Worm (Caenorhabditis elegans) whole organism, mixed stage, embryonic: Measurements from ENCODE around the gene F26D2.16.

Source experiments
- blmp-1 ChIP-seq: fragments of 150-350 bp; optimal IDR thresholded peaks from 2 replicates; lab custom pipeline; 2014; ENCODE audit warnings: missing biosample characterization, missing genetic modification characterization
- ceh-43 ChIP-seq: fragments of 200-800 bp; sonication (Bioruptor generic); optimal IDR thresholded peaks from 2 replicates; lab custom pipeline; 2018; ENCODE audit warnings: mild to moderate bottlenecking, missing genetic modification characterization, moderate library complexity, missing compliant biosample characterization
- hlh-1 ChIP-seq: fragments of 150-350 bp; optimal IDR thresholded peaks from 2 replicates; lab custom pipeline; 2014; ENCODE audit warnings: missing biosample characterization, missing genetic modification reagents, missing genetic modification characterization
- lin-13 ChIP-seq: fragments of 150-350 bp; optimal IDR thresholded peaks from 2 replicates; lab custom pipeline; 2014; ENCODE audit warnings: missing biosample characterization, missing genetic modification characterization
- lsy-2 ChIP-seq: fragments of 150-350 bp; optimal IDR thresholded peaks from 2 replicates; lab custom pipeline; 2014; ENCODE audit warnings: missing biosample characterization, missing genetic modification characterization
- mab-5 ChIP-seq: fragments of 150-350 bp; optimal IDR thresholded peaks from 2 replicates; lab custom pipeline; 2014; ENCODE audit warnings: missing biosample characterization, missing genetic modification characterization
- mls-2 ChIP-seq: sonication (generic microtip); optimal IDR thresholded peaks from 2 replicates; lab custom pipeline; 2016; ENCODE audit warnings: mild to moderate bottlenecking, missing genetic modification characterization, moderate library complexity, missing compliant biosample characterization
- nhr-12 ChIP-seq: fragments of 150-350 bp; optimal IDR thresholded peaks from 2 replicates; lab custom pipeline; 2014; ENCODE audit warnings: missing biosample characterization, missing genetic modification characterization
- nhr-237 ChIP-seq: fragments of 150-350 bp; optimal IDR thresholded peaks from 2 replicates; lab custom pipeline; 2014; ENCODE audit warnings: missing biosample characterization, missing genetic modification characterization
- nhr-76 ChIP-seq: sonication (generic microtip); optimal IDR thresholded peaks from 2 replicates; lab custom pipeline; 2017; ENCODE audit warnings: missing biosample characterization, missing genetic modification characterization
- tbx-8 ChIP-seq: fragments of 200-800 bp; sonication (Bioruptor generic); optimal IDR thresholded peaks from 2 replicates; lab custom pipeline; 2018; ENCODE audit warnings: mild to moderate bottlenecking, missing genetic modification characterization, moderate library complexity, missing compliant biosample characterization
- unc-62 ChIP-seq: fragments of 150-350 bp; optimal IDR thresholded peaks from 2 replicates; lab custom pipeline; 2014; ENCODE audit warnings: missing biosample characterization, missing genetic modification reagents, missing genetic modification characterization
- ztf-11 ChIP-seq: fragments of 150-350 bp; optimal IDR thresholded peaks from 2 replicates; lab custom pipeline; 2014; ENCODE audit warnings: missing biosample characterization, missing genetic modification characterization

DNA sequence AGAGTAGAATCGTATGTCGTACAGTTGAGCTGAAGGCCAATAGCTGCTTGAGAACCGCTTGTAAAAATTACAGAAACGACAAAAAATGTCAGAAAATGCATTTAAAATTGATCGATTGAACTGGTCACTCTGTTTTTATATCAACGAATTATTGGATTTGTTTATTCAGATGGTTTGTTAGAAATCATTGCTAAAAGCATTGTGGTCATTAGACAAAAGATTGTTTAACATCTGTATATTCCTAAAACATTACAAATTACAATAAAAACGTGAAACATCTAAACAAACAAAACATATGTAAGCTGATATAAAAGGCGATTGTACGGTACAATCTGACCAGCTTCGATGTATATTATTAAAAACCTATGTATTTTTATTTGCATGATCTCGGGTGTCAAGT lies 15.8 kb upstream of the F26D2.16 start, which contains the start of the genes F26D2.13 and F26D2.14:
- TF ChIP-seq ceh-43 (GFP tag; lab: Kevin White, UChicago) = no peak
- no peak for TF ChIP-seq nhr-12
- no peak for TF ChIP-seq nhr-237 (tag; lab: Kevin White, UChicago)
- no peak for TF ChIP-seq unc-62 (GFP tag; lab: Kevin White, UChicago)
- no peak for TF ChIP-seq ztf-11 (tag; lab: Kevin White, UChicago)
- no peak for TF ChIP-seq lin-13 (tag; lab: Kevin White, UChicago)
- no peak for TF ChIP-seq lsy-2 (tag; lab: Kevin White, UChicago)
- no peak for TF ChIP-seq blmp-1 (tag; lab: Kevin White, UChicago)
- TF ChIP-seq tbx-8 (GFP tag; lab: Kevin White, UChicago) = no peak
- TF ChIP-seq hlh-1 (tag; lab: Kevin White, UChicago) = no peak
- TF ChIP-seq mls-2 (tag; lab: Kevin White, UChicago) = no peak
- no peak for TF ChIP-seq nhr-76
- no peak for TF ChIP-seq mab-5 (tag; lab: Kevin White, UChicago)
